5 worm cellular contexts compared by ENCODE assay signal in the genomic region with DNA sequence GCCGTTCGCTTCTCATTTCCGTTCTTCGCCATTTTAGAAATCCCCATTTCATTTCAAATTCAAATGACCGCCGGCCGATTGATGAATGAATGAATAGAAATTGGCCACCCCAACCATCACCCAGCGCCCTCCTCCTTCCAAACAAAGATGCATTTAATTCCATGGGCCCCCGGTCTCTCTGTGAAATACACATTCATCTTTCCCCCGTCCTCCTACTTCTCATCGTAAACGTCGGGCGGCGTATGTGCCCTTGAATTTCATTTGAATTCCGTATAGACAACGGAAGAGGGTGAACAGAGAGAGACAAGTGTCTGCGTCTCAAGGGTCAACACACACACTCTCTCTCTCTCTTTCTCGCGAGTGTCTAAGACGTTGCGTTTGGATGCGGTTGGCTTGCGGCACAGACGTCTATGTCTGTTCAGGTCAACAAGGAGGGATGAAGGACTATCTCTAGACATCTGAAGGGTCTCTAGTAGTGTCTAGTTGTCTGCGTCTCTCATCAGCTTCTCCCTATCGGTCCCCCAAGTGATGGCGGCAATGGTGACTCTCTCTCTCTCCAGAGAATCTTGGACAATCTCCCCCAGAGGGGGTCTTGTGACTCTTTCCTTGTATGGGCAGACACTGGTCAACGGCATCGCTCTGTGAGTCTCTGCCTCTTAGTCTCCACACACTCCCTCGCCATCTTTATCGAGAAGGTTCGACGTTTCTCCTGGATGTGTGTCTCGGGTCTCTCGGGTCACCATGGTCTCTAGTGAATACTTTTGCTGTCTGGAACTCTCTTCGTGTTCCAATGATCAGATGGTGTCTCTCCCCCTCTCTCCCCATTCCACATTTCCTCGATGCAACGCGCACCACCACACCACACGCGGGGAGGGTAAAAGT.
TF ChIP-seq lines count a peak whose summit lies in the region.

No protein-coding gene starts in this region.

TF ChIP-seq in whole organism, L1 larva, 84 proteins besides CTCF, POLR2A, EP300 and RAD21 (continues in another document):
- no peak for TF ChIP-seq sptf-1 (tag; optimal IDR thresholded peaks at IDR 0.05; lab: Kevin White, UChicago)
- peak; percentile 75 for TF ChIP-seq xbp-1 (tag; optimal IDR thresholded peaks at IDR 0.05; lab: Kevin White, UChicago)
- TF ChIP-seq ceh-63 (GFP tag; optimal IDR thresholded peaks at IDR 0.05; lab: Kevin White, UChicago) = peak; percentile 39
- peak; percentile 85 for TF ChIP-seq tbx-2 (tag; optimal IDR thresholded peaks at IDR 0.05; lab: Kevin White, UChicago)
- peak; percentile 60 for TF ChIP-seq unc-30 (tag; optimal IDR thresholded peaks at IDR 0.05; lab: Kevin White, UChicago)
- TF ChIP-seq lin-14 (GFP tag; optimal IDR thresholded peaks at IDR 0.05; lab: Kevin White, UChicago) = peak; percentile 66
- peak; percentile 91 for TF ChIP-seq egl-13 (tag; optimal IDR thresholded peaks at IDR 0.05; lab: Kevin White, UChicago)
- TF ChIP-seq nhr-20 (tag; optimal IDR thresholded peaks at IDR 0.05; lab: Kevin White, UChicago) = peak; percentile 86
- TF ChIP-seq ama-1 (optimal IDR thresholded peaks at IDR 0.05; lab: Kevin White, UChicago) = peak; percentile 33
- no peak for TF ChIP-seq hlh-17 (GFP tag; optimal IDR thresholded peaks at IDR 0.05; lab: Kevin White, UChicago; ENCODE audit: borderline replicate concordance)
- peak; percentile 67 for TF ChIP-seq lir-3 (tag; optimal IDR thresholded peaks at IDR 0.05; lab: Kevin White, UChicago; ENCODE audit: poor library complexity)
- TF ChIP-seq tlp-1 (tag; optimal IDR thresholded peaks at IDR 0.05; lab: Kevin White, UChicago) = no peak
- no peak for TF ChIP-seq nhr-84 (tag; optimal IDR thresholded peaks at IDR 0.05; lab: Kevin White, UChicago)
- TF ChIP-seq ceh-90 (tag; optimal IDR thresholded peaks at IDR 0.05; lab: Kevin White, UChicago) = no peak
- TF ChIP-seq irx-1 (tag; optimal IDR thresholded peaks at IDR 0.05; lab: Kevin White, UChicago) = peak; percentile 8
- no peak for TF ChIP-seq hpl-2 (GFP tag; optimal IDR thresholded peaks at IDR 0.05; lab: Kevin White, UChicago)

TF ChIP-seq in whole organism, L3 larva, 47 proteins besides CTCF, POLR2A, EP300 and RAD21 (continues in another document):
- TF ChIP-seq nhr-25 (tag; optimal IDR thresholded peaks at IDR 0.05; lab: Kevin White, UChicago) = peak; percentile 62
- no peak for TF ChIP-seq elt-2 (tag; optimal IDR thresholded peaks at IDR 0.05; lab: Kevin White, UChicago)
- TF ChIP-seq nhr-28 (tag; optimal IDR thresholded peaks at IDR 0.05; lab: Kevin White, UChicago) = peak; percentile 64
- TF ChIP-seq sea-2 (GFP tag; optimal IDR thresholded peaks at IDR 0.05; lab: Kevin White, UChicago) = no peak
- TF ChIP-seq nhr-43 (tag; optimal IDR thresholded peaks at IDR 0.05; lab: Kevin White, UChicago; ENCODE audit: poor library complexity, severe bottlenecking) = peak; percentile 88
- peak; percentile 35 for TF ChIP-seq ceh-28 (tag; optimal IDR thresholded peaks at IDR 0.05; lab: Kevin White, UChicago)
- no peak for TF ChIP-seq elt-3 (tag; optimal IDR thresholded peaks at IDR 0.05; lab: Kevin White, UChicago)
- TF ChIP-seq ceh-82 (tag; optimal IDR thresholded peaks at IDR 0.05; lab: Kevin White, UChicago) = peak; percentile 11
- peak; percentile 36 for TF ChIP-seq ceh-16 (tag; optimal IDR thresholded peaks at IDR 0.05; lab: Kevin White, UChicago)
- peak; percentile 62 for TF ChIP-seq mdl-1 (tag; optimal IDR thresholded peaks at IDR 0.05; lab: Kevin White, UChicago)
- peak; percentile 43 for TF ChIP-seq fkh-10 (GFP tag; optimal IDR thresholded peaks at IDR 0.05; lab: Kevin White, UChicago)
- peak; percentile 60 for TF ChIP-seq nhr-11 (tag; optimal IDR thresholded peaks at IDR 0.05; lab: Kevin White, UChicago)
- TF ChIP-seq lin-15B (tag; optimal IDR thresholded peaks at IDR 0.05; lab: Kevin White, UChicago) = peak; percentile 88
- peak; percentile 63 for TF ChIP-seq unc-62 (GFP tag; optimal IDR thresholded peaks at IDR 0.05; lab: Kevin White, UChicago)
- no peak for TF ChIP-seq nhr-76 (tag; optimal IDR thresholded peaks at IDR 0.05; lab: Kevin White, UChicago)
- TF ChIP-seq pqm-1 (tag; optimal IDR thresholded peaks at IDR 0.05; lab: Kevin White, UChicago) = peak; percentile 32

TF ChIP-seq in whole organism, early embryonic, 17 proteins besides CTCF, POLR2A, EP300 and RAD21:
- TF ChIP-seq ama-1 (optimal IDR thresholded peaks at IDR 0.05; lab: Kevin White, UChicago) = peak; percentile 75
- TF ChIP-seq hmbx-1 (tag; optimal IDR thresholded peaks at IDR 0.05; lab: Kevin White, UChicago) = peak; percentile 13
- peak; percentile 28 for TF ChIP-seq F13C5.2 (tag; optimal IDR thresholded peaks at IDR 0.05; lab: Kevin White, UChicago)
- no peak for TF ChIP-seq aly-1 (tag; optimal IDR thresholded peaks at IDR 0.05; lab: Kevin White, UChicago)
- TF ChIP-seq ets-7 (tag; optimal IDR thresholded peaks at IDR 0.05; lab: Kevin White, UChicago) = peak; percentile 24
- no peak for TF ChIP-seq hmg-4 (GFP tag; optimal IDR thresholded peaks at IDR 0.05; lab: Kevin White, UChicago)

TF ChIP-seq in whole organism, midembryonic, 9 proteins besides CTCF, POLR2A, EP300 and RAD21:
- TF ChIP-seq klf-2 (GFP tag; conservative IDR thresholded peaks at IDR 0.05; lab: Robert Waterston, UW) (no peak), tab-1 (GFP tag; IDR thresholded peaks at IDR 0.05; lab: Robert Waterston, UW) (no peak), ztf-23 (GFP tag; IDR thresholded peaks at IDR 0.05; lab: Robert Waterston, UW) (peak; percentile 75), med-1 (GFP tag; optimal IDR thresholded peaks at IDR 0.05; lab: Kevin White, UChicago; ENCODE audit: insufficient read depth) (no peak), T22C8.4 (GFP tag; IDR thresholded peaks at IDR 0.05; lab: Robert Waterston, UW) (0 out of 2 replicates have a peak, but pooled peaks have one; percentile 32), flt-1 (GFP tag; IDR thresholded peaks at IDR 0.05; lab: Robert Waterston, UW) (peak; percentile 64; the same call in 1 of the 2 replicates), cog-1 (tag; optimal IDR thresholded peaks at IDR 0.05; lab: Kevin White, UChicago) (peak; percentile 96), ref-1 (GFP tag; conservative IDR thresholded peaks at IDR 0.05; lab: Robert Waterston, UW) (no peak), ztf-29 (GFP tag; IDR thresholded peaks at IDR 0.05; lab: Robert Waterston, UW) (peak; percentile 53; the same call in 1 of the 2 replicates)

TF ChIP-seq in whole organism, young adult, 124 proteins besides CTCF, POLR2A, EP300 and RAD21 (continues in another document):
- TF ChIP-seq sdz-38 (tag; optimal IDR thresholded peaks at IDR 0.05; lab: Kevin White, UChicago) = no peak
- no peak for TF ChIP-seq Y53F4B.3 (GFP tag; IDR thresholded peaks at IDR 0.05; lab: Robert Waterston, UW)
- no peak for TF ChIP-seq sptf-2 (GFP tag; optimal IDR thresholded peaks at IDR 0.05; lab: Kevin White, UChicago)
- no peak for TF ChIP-seq madf-6 (GFP tag; IDR thresholded peaks at IDR 0.05; lab: Robert Waterston, UW)
- no peak for TF ChIP-seq C17E4.6 (GFP tag; IDR thresholded peaks at IDR 0.05; lab: Robert Waterston, UW)
- no peak for TF ChIP-seq Y53G8AR.9 (GFP tag; conservative IDR thresholded peaks at IDR 0.05; lab: Robert Waterston, UW)
- no peak for TF ChIP-seq ztf-28 (GFP tag; IDR thresholded peaks at IDR 0.05; lab: Robert Waterston, UW)
- TF ChIP-seq mes-4 (tag; optimal IDR thresholded peaks at IDR 0.05; lab: Kevin White, UChicago) = no peak
- peak; percentile 10 for TF ChIP-seq rpc-1 (optimal IDR thresholded peaks at IDR 0.05; lab: Kevin White, UChicago)
- TF ChIP-seq rpc-1 (tag; optimal IDR thresholded peaks at IDR 0.05; lab: Kevin White, UChicago) = no peak
- peak; percentile 28; the same call in 1 of the 2 replicates for TF ChIP-seq ceh-100 (GFP tag; IDR thresholded peaks at IDR 0.05; lab: Robert Waterston, UW)
- no peak for TF ChIP-seq lsl-1 (GFP tag; optimal IDR thresholded peaks at IDR 0.05; lab: Kevin White, UChicago)
- TF ChIP-seq hrde-1 (tag; optimal IDR thresholded peaks at IDR 0.05; lab: Kevin White, UChicago; ENCODE audit: borderline replicate concordance) = no peak
- no peak for TF ChIP-seq B0019.2 (GFP tag; conservative IDR thresholded peaks at IDR 0.05; lab: Robert Waterston, UW)
- TF ChIP-seq rcor-1 (GFP tag; IDR thresholded peaks at IDR 0.05; lab: Robert Waterston, UW) = peak; percentile 32; the same call in 1 of the 2 replicates
- peak; percentile 94 for TF ChIP-seq ekl-4 (GFP tag; IDR thresholded peaks at IDR 0.05; lab: Robert Waterston, UW)
- no peak for TF ChIP-seq bed-2 (GFP tag; IDR thresholded peaks at IDR 0.05; lab: Robert Waterston, UW)
- no peak for TF ChIP-seq lir-1 (GFP tag; conservative IDR thresholded peaks at IDR 0.05; lab: Robert Waterston, UW)
- TF ChIP-seq lin-26 (GFP tag; IDR thresholded peaks at IDR 0.05; lab: Robert Waterston, UW) = no peak
- no peak for TF ChIP-seq F49E8.2 (tag; optimal IDR thresholded peaks at IDR 0.05; lab: Kevin White, UChicago; ENCODE audit: insufficient read depth)
- 0 out of 2 replicates have a peak, but pooled peaks have one; percentile 62 for TF ChIP-seq pbrm-1 (GFP tag; IDR thresholded peaks at IDR 0.05; lab: Robert Waterston, UW)
- TF ChIP-seq tlf-1 (GFP tag; optimal IDR thresholded peaks at IDR 0.05; lab: Kevin White, UChicago) = peak; percentile 14
- no peak for TF ChIP-seq mel-28 (tag; optimal IDR thresholded peaks at IDR 0.05; lab: Kevin White, UChicago; ENCODE audit: borderline replicate concordance)
- no peak for TF ChIP-seq F52B5.7 (tag; optimal IDR thresholded peaks at IDR 0.05; lab: Kevin White, UChicago)
- TF ChIP-seq unc-130 (GFP tag; optimal IDR thresholded peaks at IDR 0.05; lab: Kevin White, UChicago) = no peak
- TF ChIP-seq T26A5.8 (tag; optimal IDR thresholded peaks at IDR 0.05; lab: Kevin White, UChicago) = no peak
- peak; percentile 2 for TF ChIP-seq tbp1 (GFP tag; optimal IDR thresholded peaks at IDR 0.05; lab: Kevin White, UChicago)
- no peak for TF ChIP-seq let-526 (GFP tag; IDR thresholded peaks at IDR 0.05; lab: Robert Waterston, UW)
- TF ChIP-seq lin-35 (GFP tag; optimal IDR thresholded peaks at IDR 0.05; lab: Kevin White, UChicago) = peak in 1 of 3 experiments; percentile 73
- TF ChIP-seq ztf-6 (GFP tag; IDR thresholded peaks at IDR 0.05; lab: Robert Waterston, UW) = no peak
- 0 out of 2 replicates have a peak, but pooled peaks have one; percentile 28 for TF ChIP-seq aptf-2 (GFP tag; conservative IDR thresholded peaks at IDR 0.05; lab: Robert Waterston, UW)
- no peak for TF ChIP-seq D2030.7 (GFP tag; IDR thresholded peaks at IDR 0.05; lab: Robert Waterston, UW)
- TF ChIP-seq bed-1 (GFP tag; IDR thresholded peaks at IDR 0.05; lab: Robert Waterston, UW) = 0 out of 2 replicates have a peak, but pooled peaks have one; percentile 32
- TF ChIP-seq dpl-1 (GFP tag; optimal IDR thresholded peaks at IDR 0.05; lab: Kevin White, UChicago) = no peak
- TF ChIP-seq let-607 (tag; optimal IDR thresholded peaks at IDR 0.05; lab: Kevin White, UChicago) = peak in 1 of 2 experiments; percentile 57
- no peak for TF ChIP-seq snpc-3.4 (tag; optimal IDR thresholded peaks at IDR 0.05; lab: Kevin White, UChicago)
- peak; percentile 74 for TF ChIP-seq atf-7 (tag; optimal IDR thresholded peaks at IDR 0.05; lab: Kevin White, UChicago)
